Worm (Caenorhabditis elegans) whole organism, late embryonic: ENCODE data around the gene ceh-21.

Source experiments
- C08G9.2 ChIP-seq: sonication (generic microtip); optimal IDR thresholded peaks from 2 replicates; lab custom pipeline; 2016; ENCODE audit warnings: mild to moderate bottlenecking, missing genetic modification characterization, moderate library complexity, missing compliant biosample characterization
- ama-1 ChIP-seq: fragments of 150-350 bp; optimal IDR thresholded peaks from 2 replicates; lab custom pipeline; 2014
- ceh-9 ChIP-seq: sonication (generic microtip); optimal IDR thresholded peaks from 2 replicates; lab custom pipeline; 2016; ENCODE audit warnings: mild to moderate bottlenecking, missing genetic modification characterization, inconsistent platforms, missing compliant biosample characterization
- dve-1 ChIP-seq: sonication (generic microtip); optimal IDR thresholded peaks from 2 replicates; lab custom pipeline; 2017; ENCODE audit warnings: antibody characterized with exemption, mild to moderate bottlenecking, missing genetic modification characterization, missing compliant biosample characterization
- elt-2 ChIP-seq: sonication (generic microtip); optimal IDR thresholded peaks from 2 replicates; lab custom pipeline; 2016; ENCODE audit warnings: missing genetic modification reagents, missing genetic modification characterization, missing compliant biosample characterization
- nhr-11 ChIP-seq: fragments of 150-350 bp; optimal IDR thresholded peaks from 2 replicates; lab custom pipeline; 2014; ENCODE audit warnings: missing biosample characterization, missing genetic modification characterization
- pha-4 ChIP-seq: fragments of 150-350 bp; optimal IDR thresholded peaks from 2 replicates; lab custom pipeline; 2018; ENCODE audit warnings: missing biosample characterization, missing genetic modification reagents, missing genetic modification characterization

ce11 chrX:1853596-1853995 is 1.1 kb upstream of the ceh-21 start, which contains the start of gene T26C11.9:
- no peak for TF ChIP-seq ama-1 (lab: Kevin White, UChicago)
- no peak for TF ChIP-seq dve-1 (tag; lab: Kevin White, UChicago)
- peak; percentile 75 for TF ChIP-seq C08G9.2 (tag; lab: Kevin White, UChicago)
- TF ChIP-seq nhr-11 (tag; lab: Kevin White, UChicago) = no peak
- peak; percentile 5 for TF ChIP-seq elt-2
- TF ChIP-seq pha-4 = no peak
- no peak for TF ChIP-seq ceh-9 (tag; lab: Kevin White, UChicago)
